Worm (Caenorhabditis elegans): ENCODE data around the gene kup-1.

kup-1 gene

DNA sequence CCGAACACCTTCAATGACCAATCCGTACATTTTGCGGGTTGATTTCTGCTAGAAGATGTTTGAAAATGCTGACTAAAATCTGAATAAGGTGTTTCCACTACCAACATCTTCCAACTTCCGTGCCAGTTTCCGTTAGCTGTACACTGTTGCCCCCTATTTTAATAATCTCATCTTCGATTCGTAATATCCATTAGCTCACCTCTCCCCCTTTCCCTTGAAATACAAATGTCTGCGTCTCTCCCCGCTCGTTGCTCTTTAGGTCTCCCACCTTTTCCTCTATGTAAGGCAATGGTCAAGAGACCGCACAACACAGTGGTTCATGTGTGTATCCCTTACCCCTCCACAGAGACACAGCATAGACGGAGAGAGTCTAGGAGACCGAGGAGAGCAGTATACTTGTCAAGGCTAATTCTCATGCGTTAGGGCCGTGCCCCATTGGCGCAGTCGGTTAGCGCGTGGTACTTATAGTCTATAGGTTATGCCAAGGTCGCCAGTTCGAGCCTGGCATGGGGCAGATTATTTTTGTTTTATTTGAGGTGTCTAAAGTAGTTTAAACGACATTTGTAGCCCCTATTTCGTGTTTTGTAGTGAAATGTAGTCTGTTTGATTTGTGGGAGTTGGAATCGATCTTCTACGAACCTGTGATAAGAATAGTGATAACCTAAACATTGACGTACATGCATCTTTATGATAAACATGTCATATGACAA is 38.8 kb downstream of the kup-1 start, which contains the start of gene gcy-33 (continued):
- peak; percentile 29 to 88 for TF ChIP-seq daf-16 (GFP tag; optimal IDR thresholded peaks at IDR 0.05)
- TF ChIP-seq daf-16 (tag; optimal IDR thresholded peaks at IDR 0.05), result peak; percentile 92
- TF ChIP-seq vab-7 (GFP tag; IDR thresholded peaks at IDR 0.05), result peak; percentile 93
- TF ChIP-seq daf-19 (GFP tag; conservative IDR thresholded peaks at IDR 0.05), result peak; percentile 84
- TF ChIP-seq tag-97 (GFP tag; IDR thresholded peaks at IDR 0.05), result no peak
- TF ChIP-seq nhr-237 (tag; optimal IDR thresholded peaks at IDR 0.05), result no peak
- TF ChIP-seq arid-1 (GFP tag; conservative IDR thresholded peaks at IDR 0.05), result peak; percentile 87
- peak; percentile 78 for TF ChIP-seq nhr-10 (tag; optimal IDR thresholded peaks at IDR 0.05)
- peak; percentile 64; the same call in 1 of the 2 replicates for TF ChIP-seq mxl-2 (GFP tag; conservative IDR thresholded peaks at IDR 0.05)
- TF ChIP-seq zfp-2 (tag; optimal IDR thresholded peaks at IDR 0.05), result peak; percentile 67
- TF ChIP-seq T26A8.4 (GFP tag; IDR thresholded peaks at IDR 0.05), result peak; percentile 92
- peak; percentile 73 for TF ChIP-seq ceh-20 (GFP tag; IDR thresholded peaks at IDR 0.05)
- TF ChIP-seq daf-12 (tag; optimal IDR thresholded peaks at IDR 0.05), result no peak
- peak; percentile 83 for TF ChIP-seq ctbp-1 (GFP tag; IDR thresholded peaks at IDR 0.05)
- TF ChIP-seq ceh-44 (GFP tag; IDR thresholded peaks at IDR 0.05), result peak; percentile 86
- peak; percentile 20; the same call in 1 of the 2 replicates for TF ChIP-seq lin-29 (GFP tag; IDR thresholded peaks at IDR 0.05)
- peak; percentile 94 for TF ChIP-seq dve-1 (tag; optimal IDR thresholded peaks at IDR 0.05; ENCODE audit: insufficient read depth)
- TF ChIP-seq fkh-10 (GFP tag; optimal IDR thresholded peaks at IDR 0.05), result no peak
- peak; percentile 63 for TF ChIP-seq unc-130 (GFP tag; optimal IDR thresholded peaks at IDR 0.05)
- TF ChIP-seq nhr-11 (tag; optimal IDR thresholded peaks at IDR 0.05), result peak; percentile 2
- TF ChIP-seq lim-7 (GFP tag; IDR thresholded peaks at IDR 0.05), result peak; percentile 93
- peak; percentile 71 for TF ChIP-seq dmd-9 (GFP tag; IDR thresholded peaks at IDR 0.05)
- peak; percentile 83 for TF ChIP-seq F26F4.8 (GFP tag; conservative IDR thresholded peaks at IDR 0.05)
- no peak for TF ChIP-seq skn-1 (tag; optimal IDR thresholded peaks at IDR 0.05)
- peak; percentile 93 for TF ChIP-seq php-3 (GFP tag; IDR thresholded peaks at IDR 0.05)
- peak; percentile 84 for TF ChIP-seq hlh-11 (tag; optimal IDR thresholded peaks at IDR 0.05)
- TF ChIP-seq madf-5 (GFP tag; IDR thresholded peaks at IDR 0.05), result peak; percentile 60 to 79; a peak in 2 of 4 replicates
- TF ChIP-seq hmg-1.1 (GFP tag; IDR thresholded peaks at IDR 0.05), result peak; percentile 98
- no peak for TF ChIP-seq ztf-11 (tag; optimal IDR thresholded peaks at IDR 0.05)
- TF ChIP-seq ztf-7 (tag; optimal IDR thresholded peaks at IDR 0.05), result peak; percentile 84

DNA sequence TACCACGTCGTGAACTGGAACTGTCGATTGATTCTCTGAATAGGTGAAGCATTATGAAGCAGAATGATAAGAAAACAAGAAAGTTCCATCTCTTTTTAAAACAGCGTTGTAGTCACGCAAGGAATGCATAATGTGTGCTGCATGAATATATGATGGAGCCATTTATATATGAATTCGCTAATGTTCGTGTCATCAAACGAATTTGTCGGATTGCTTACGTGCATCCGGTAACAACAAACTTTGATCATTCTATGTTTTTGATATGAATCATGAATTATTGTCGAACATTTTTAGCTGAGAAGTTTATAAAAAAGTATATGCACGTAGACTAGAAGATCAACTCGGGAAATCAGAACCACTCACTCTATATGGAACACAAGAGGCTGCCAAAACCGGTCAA is 43.3 kb downstream of the kup-1 start:
- peak; percentile 66 for TF ChIP-seq aha-1 (tag)
- no peak for TF ChIP-seq lin-13 (GFP tag; optimal IDR thresholded peaks at IDR 0.05)
- TF ChIP-seq daf-19 (GFP tag; conservative IDR thresholded peaks at IDR 0.05), result no peak
- no peak for TF ChIP-seq mdl-1 (tag; optimal IDR thresholded peaks at IDR 0.05)
- no peak for TF ChIP-seq zfp-2 (tag; optimal IDR thresholded peaks at IDR 0.05)
- TF ChIP-seq mdt-29 (GFP tag; IDR thresholded peaks at IDR 0.05), result no peak
- no peak for TF ChIP-seq nhr-25 (tag; optimal IDR thresholded peaks at IDR 0.05; ENCODE audit: borderline replicate concordance, insufficient read depth)
- TF ChIP-seq ceh-82 (tag; optimal IDR thresholded peaks at IDR 0.05), result no peak

ce11 chrV:11995862-11996261 is 44.8 kb downstream of the kup-1 start, which contains the start of gene C52E4.12:
C52E4.12 (plus strand) TSS chrV:11996162.
- no peak for TF ChIP-seq fos-1 (tag; optimal IDR thresholded peaks at IDR 0.05)
- TF ChIP-seq nhr-77 (tag; optimal IDR thresholded peaks at IDR 0.05), result no peak
- no peak for TF ChIP-seq jun-1 (tag; optimal IDR thresholded peaks at IDR 0.05)
- no peak for TF ChIP-seq unc-62 (GFP tag; optimal IDR thresholded peaks at IDR 0.05 in 1 of 2)
- no peak for TF ChIP-seq unc-62 (tag; optimal IDR thresholded peaks at IDR 0.05)
- no peak for TF ChIP-seq mxl-3 (GFP tag; optimal IDR thresholded peaks at IDR 0.05)
- no peak for TF ChIP-seq dmd-6 (GFP tag; IDR thresholded peaks at IDR 0.05)
- no peak for TF ChIP-seq lin-39 (tag; optimal IDR thresholded peaks at IDR 0.05)
- TF ChIP-seq lin-13 (GFP tag; optimal IDR thresholded peaks at IDR 0.05), result no peak
